Worm (Caenorhabditis elegans) whole organism, mixed stage, embryonic: Measurements from ENCODE around the gene ceh-31.

Experiments used
- ces-1 ChIP-seq: fragments of 150-350 bp; optimal IDR thresholded peaks from 2 replicates; lab custom pipeline; 2014; ENCODE audit warnings: missing biosample characterization, missing genetic modification reagents, missing genetic modification characterization
- lin-13 ChIP-seq: fragments of 150-350 bp; optimal IDR thresholded peaks from 2 replicates; lab custom pipeline; 2014; ENCODE audit warnings: missing biosample characterization, missing genetic modification characterization
- mab-5 ChIP-seq: fragments of 150-350 bp; optimal IDR thresholded peaks from 2 replicates; lab custom pipeline; 2014; ENCODE audit warnings: missing biosample characterization, missing genetic modification characterization
- mep-1 ChIP-seq: fragments of 150-350 bp; optimal IDR thresholded peaks from 2 replicates; lab custom pipeline; 2017; ENCODE audit warnings: missing biosample characterization, missing genetic modification reagents, missing genetic modification characterization, inconsistent platforms
- nhr-28 ChIP-seq: fragments of 150-350 bp; optimal IDR thresholded peaks from 2 replicates; lab custom pipeline; 2014; ENCODE audit warnings: missing biosample characterization, missing genetic modification characterization
- nhr-76 ChIP-seq: sonication (generic microtip); optimal IDR thresholded peaks from 2 replicates; lab custom pipeline; 2017; ENCODE audit warnings: missing biosample characterization, missing genetic modification characterization
- unc-39 ChIP-seq: fragments of 150-350 bp; optimal IDR thresholded peaks from 2 replicates; lab custom pipeline; 2014; ENCODE audit warnings: missing biosample characterization, missing genetic modification characterization
- unc-62 ChIP-seq: fragments of 150-350 bp; optimal IDR thresholded peaks from 2 replicates; lab custom pipeline; 2014; ENCODE audit warnings: missing biosample characterization, missing genetic modification reagents, missing genetic modification characterization

ce11 chrX:3029030-3029429 is 41.2 kb downstream of the ceh-31 start, which contains the start of gene M02F4.1:
- TF ChIP-seq lin-13 (tag; lab: Kevin White, UChicago), result no peak
- TF ChIP-seq ces-1 (GFP tag; lab: Kevin White, UChicago), result no peak
- TF ChIP-seq nhr-28, result no peak
- TF ChIP-seq nhr-76 (tag; lab: Kevin White, UChicago), result no peak
- TF ChIP-seq mab-5 (tag; lab: Kevin White, UChicago), result no peak
- TF ChIP-seq unc-62 (GFP tag; lab: Kevin White, UChicago), result no peak
- no peak for TF ChIP-seq unc-39 (tag; lab: Kevin White, UChicago)
- TF ChIP-seq mep-1 (tag; lab: Kevin White, UChicago), result no peak
